Fruit fly (Drosophila melanogaster): ENCODE data around the gene SelT.

- TF ChIP-seq Hr38 (GFP tag; optimal IDR thresholded peaks at IDR 0.05) (no peak), CG34406 (GFP tag; optimal IDR thresholded peaks at IDR 0.05) (no peak), Met (GFP tag; optimal IDR thresholded peaks at IDR 0.05) (no peak), eg (GFP tag; IDR thresholded peaks at IDR 0.05) (no peak), Ets96B (tag; optimal IDR thresholded peaks at IDR 0.05) (no peak), CG9139 (GFP tag; optimal IDR thresholded peaks at IDR 0.05) (no peak), Lpt (GFP tag; optimal IDR thresholded peaks at IDR 0.05) (no peak), CG6792 (GFP tag; optimal IDR thresholded peaks at IDR 0.05) (no peak), CG6163 (GFP tag; IDR thresholded peaks at IDR 0.05) (no peak), Eip78C (GFP tag) (no peak), Gug (GFP tag; IDR thresholded peaks at IDR 0.05) (no peak), CG3919 (GFP tag; optimal IDR thresholded peaks at IDR 0.05) (no peak), CG10669 (GFP tag; optimal IDR thresholded peaks at IDR 0.05) (no peak), dsx (GFP tag; optimal IDR thresholded peaks at IDR 0.05; ENCODE audit: poor library complexity, severe bottlenecking) (no peak)
Observed at dm6 chr2L:5049974-5050373, 39.3 kb downstream of the SelT start.

Measured in whole organism, prepupa.